Worm (Caenorhabditis elegans) whole organism, L3 larva: Measurements from ENCODE around the gene B0563.18.

Source experiments
- mdl-1 ChIP-seq: fragments of 150-350 bp; optimal IDR thresholded peaks from 2 replicates; lab custom pipeline; 2014; ENCODE audit warnings: missing biosample characterization, missing genetic modification characterization
- nhr-237 ChIP-seq: fragments of 150-350 bp; optimal IDR thresholded peaks from 2 replicates; lab custom pipeline; 2014; ENCODE audit warnings: missing biosample characterization, missing genetic modification characterization
- ztf-4 ChIP-seq: fragments of 150-350 bp; optimal IDR thresholded peaks from 2 replicates; lab custom pipeline; 2014; ENCODE audit warnings: missing biosample characterization, missing genetic modification characterization

DNA sequence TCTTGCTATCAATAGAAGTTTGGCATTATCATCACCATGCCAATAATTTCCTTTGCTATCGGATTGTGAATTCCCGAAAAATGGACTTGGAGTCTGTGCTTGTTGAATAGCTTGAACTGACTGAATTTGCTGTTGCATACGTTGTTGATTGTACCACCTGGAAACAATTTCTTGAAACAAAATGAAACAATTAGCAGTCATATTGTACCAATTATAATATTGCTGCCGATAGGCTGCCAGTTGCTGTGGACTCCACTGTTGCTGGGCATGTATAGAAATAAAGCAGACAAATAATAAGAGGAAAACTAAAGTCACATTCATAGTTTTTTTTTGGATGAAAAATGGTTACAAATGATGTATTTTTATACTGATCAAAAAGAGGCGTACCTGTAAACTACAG is 5.5 kb upstream of the B0563.18 start, which contains the start of gene B0563.10:
- TF ChIP-seq nhr-237 (tag; lab: Kevin White, UChicago) (no peak), ztf-4 (tag; lab: Kevin White, UChicago) (no peak), mdl-1 (tag; lab: Kevin White, UChicago) (no peak)
